Fruit fly (Drosophila melanogaster) whole organism, wandering third instar larva: Measurements from ENCODE around the gene TotA.

Experiments used
- CG9705 ChIP-seq: fragments of 200-800 bp; sonication (Bioruptor generic); optimal IDR thresholded peaks from 2 replicates; lab custom pipeline; 2018; ENCODE audit warnings: missing biosample characterization, mild to moderate bottlenecking, missing genetic modification characterization
- Dfd ChIP-seq: fragments of >200 bp; optimal IDR thresholded peaks from 2 replicates; lab custom pipeline; 2017; ENCODE audit warnings: missing biosample characterization, missing genetic modification characterization
- Hnf4 ChIP-seq: fragments of 200-800 bp; sonication (Bioruptor generic); optimal IDR thresholded peaks from 2 replicates; lab custom pipeline; 2016; ENCODE audit warnings: missing biosample characterization, mild to moderate bottlenecking, missing genetic modification characterization
- Hr78 ChIP-seq: fragments of >200 bp; optimal IDR thresholded peaks from 2 replicates; lab custom pipeline; 2017; ENCODE audit warnings: missing biosample characterization, missing genetic modification characterization
- Hr83 ChIP-seq: fragments of 200-300 bp; sonication (Bioruptor generic); optimal IDR thresholded peaks from 2 replicates; lab custom pipeline; 2016; ENCODE audit warnings: missing biosample characterization, mild to moderate bottlenecking, missing genetic modification characterization, moderate library complexity; ENCODE audit not compliant: poor library complexity, severe bottlenecking
- OdsH ChIP-seq: fragments of 200-800 bp; sonication (Bioruptor generic); optimal IDR thresholded peaks from 2 replicates; lab custom pipeline; 2016; ENCODE audit warnings: missing biosample characterization, mild to moderate bottlenecking, missing genetic modification characterization
- Sp1 ChIP-seq: fragments of 200-800 bp; sonication (Bioruptor generic); optimal IDR thresholded peaks from 3 replicates; lab custom pipeline; 2019; ENCODE audit warnings: missing biosample characterization, mild to moderate bottlenecking, missing genetic modification characterization, moderate library complexity
- br ChIP-seq: fragments of 200-800 bp; sonication (Bioruptor generic); optimal IDR thresholded peaks from 2 replicates; lab custom pipeline; 2016; ENCODE audit warnings: missing biosample characterization, missing genetic modification characterization
- usp ChIP-seq: fragments of >200 bp; optimal IDR thresholded peaks from 2 replicates; lab custom pipeline; 2017; ENCODE audit warnings: missing biosample characterization, missing genetic modification characterization
- woc ChIP-seq: sonication (Bioruptor generic); optimal IDR thresholded peaks from 2 replicates; lab custom pipeline; 2016; ENCODE audit warnings: missing biosample characterization, mild to moderate bottlenecking, missing genetic modification characterization

DNA sequence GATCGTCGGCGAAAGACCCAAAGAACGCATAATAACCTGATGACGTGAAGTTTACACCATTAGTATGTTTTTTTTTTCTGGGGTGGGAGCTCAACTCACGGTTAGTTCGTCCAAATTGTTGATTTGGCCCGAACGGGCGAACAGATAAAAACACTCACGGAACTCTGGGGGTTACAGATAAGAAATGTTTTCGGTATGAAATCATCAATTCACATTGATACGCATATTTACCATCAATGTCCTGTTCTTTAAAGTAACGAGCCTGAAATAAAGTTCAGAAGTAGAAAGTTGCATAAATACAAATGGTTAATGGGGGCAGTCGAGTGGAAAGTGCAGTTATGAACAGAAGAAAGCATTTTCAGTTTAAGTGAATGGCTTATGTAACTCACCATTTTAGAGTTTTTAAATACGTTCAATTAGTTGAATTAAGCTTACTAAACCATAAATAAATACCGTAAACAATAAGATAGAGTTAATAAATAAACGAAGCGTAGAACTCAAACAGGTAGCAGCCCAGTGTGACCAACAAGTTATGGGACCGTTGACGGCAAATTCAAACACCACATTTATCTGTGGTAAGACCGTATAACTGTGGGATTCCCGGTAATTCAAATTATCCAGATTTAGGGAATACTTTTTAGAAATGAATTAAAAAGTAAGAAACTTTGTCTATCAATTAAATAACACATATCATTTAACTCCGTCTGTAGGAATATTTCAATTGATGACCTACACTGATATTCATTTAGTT is 47.0 kb upstream of the TotA start, which contains the start of gene CG17272:
- TF ChIP-seq CG9705 (GFP tag; lab: Kevin White, UChicago) = no peak
- TF ChIP-seq usp (GFP tag; lab: Kevin White, UChicago) = no peak
- no peak for TF ChIP-seq woc (GFP tag; lab: Kevin White, UChicago)
- TF ChIP-seq Dfd (GFP tag; lab: Kevin White, UChicago) = no peak
- TF ChIP-seq Hnf4 (GFP tag; lab: Kevin White, UChicago) = no peak
- no peak for TF ChIP-seq Hr83 (GFP tag; lab: Kevin White, UChicago)
- no peak for TF ChIP-seq Sp1 (GFP tag; lab: Kevin White, UChicago)
- no peak for TF ChIP-seq br (GFP tag; lab: Kevin White, UChicago)
- no peak for TF ChIP-seq Hr78 (GFP tag; lab: Kevin White, UChicago)
- TF ChIP-seq OdsH (GFP tag; lab: Kevin White, UChicago) = no peak
